Worm (Caenorhabditis elegans) whole organism, young adult: Measurements from ENCODE around the gene R08D7.7.
A peak's percentile ranks its signal among the peaks of the same experiment; 100 is the strongest.

Experiments
- B0261.1 ChIP-seq: sonication (generic microtip); optimal IDR thresholded peaks from 2 replicates; lab custom pipeline; 2016; ENCODE audit warnings: mild to moderate bottlenecking, missing genetic modification characterization, moderate library complexity, missing compliant biosample characterization
- C06A6.2 ChIP-seq: fragments of 200-800 bp; sonication (Bioruptor generic); conservative IDR thresholded peaks from 2 replicates; pipeline ENCODE4 v1.3.6; 2022; ENCODE audit warnings: missing genetic modification characterization, missing compliant biosample characterization
- D2030.7 ChIP-seq: fragments of 200-800 bp; sonication (Bioruptor generic); IDR thresholded peaks from 2 replicates; pipeline ENCODE4 v1.3.6; 2022; ENCODE audit warnings: missing genetic modification reagents, missing genetic modification characterization, missing compliant biosample characterization
- F22D6.2 ChIP-seq: sonication (generic microtip); optimal IDR thresholded peaks from 2 replicates; lab custom pipeline; 2016; ENCODE audit warnings: mild to moderate bottlenecking, missing genetic modification characterization, missing compliant biosample characterization
- K12H6.12 ChIP-seq: fragments of 200-800 bp; sonication (Bioruptor generic); optimal IDR thresholded peaks from 2 replicates; lab custom pipeline; 2018; ENCODE audit warnings: mild to moderate bottlenecking, missing genetic modification characterization, missing compliant biosample characterization
- T26A5.8 ChIP-seq: sonication (generic microtip); optimal IDR thresholded peaks from 2 replicates; lab custom pipeline; 2016; ENCODE audit warnings: missing genetic modification characterization, missing compliant biosample characterization
- Y56A3A.18 ChIP-seq: fragments of 200-800 bp; sonication (Bioruptor generic); IDR thresholded peaks from 2 replicates; pipeline ENCODE4 v1.3.6; 2022; ENCODE audit warnings: missing genetic modification reagents, missing genetic modification characterization, missing compliant biosample characterization
- akir-1 ChIP-seq: fragments of 200-800 bp; sonication (Bioruptor generic); optimal IDR thresholded peaks from 2 replicates; lab custom pipeline; 2018; ENCODE audit warnings: mild to moderate bottlenecking, missing genetic modification characterization, moderate library complexity, missing compliant biosample characterization
- attf-5 ChIP-seq: fragments of 200-800 bp; sonication (Bioruptor generic); optimal IDR thresholded peaks from 2 replicates; lab custom pipeline; 2018; ENCODE audit warnings: mild to moderate bottlenecking, missing genetic modification characterization, missing compliant biosample characterization
- bed-2 ChIP-seq: fragments of 200-800 bp; sonication (Bioruptor generic); IDR thresholded peaks from 2 replicates; pipeline ENCODE4 v1.3.6; 2022; ENCODE audit warnings: missing genetic modification reagents, missing genetic modification characterization, missing compliant biosample characterization
- ceh-27 ChIP-seq: fragments of 200-800 bp; sonication (Bioruptor generic); optimal IDR thresholded peaks from 2 replicates; lab custom pipeline; 2018; ENCODE audit warnings: mild to moderate bottlenecking, missing genetic modification characterization, moderate library complexity, missing compliant biosample characterization
- ceh-40 ChIP-seq: fragments of 200-800 bp; sonication (Bioruptor generic); IDR thresholded peaks from 2 replicates; pipeline ENCODE4 v1.3.6; 2022; ENCODE audit warnings: missing genetic modification characterization, missing compliant biosample characterization
- ceh-58 ChIP-seq: fragments of 200-800 bp; sonication (Bioruptor generic); IDR thresholded peaks from 2 replicates; pipeline ENCODE4 v1.3.6; 2022; ENCODE audit warnings: missing genetic modification characterization, missing compliant biosample characterization
- ceh-79 ChIP-seq: sonication (generic microtip); optimal IDR thresholded peaks from 2 replicates; lab custom pipeline; 2017; ENCODE audit warnings: mild to moderate bottlenecking, missing genetic modification characterization, missing compliant biosample characterization
- ceh-91 ChIP-seq: fragments of 200-800 bp; sonication (Bioruptor generic); IDR thresholded peaks from 2 replicates; pipeline ENCODE4 v1.3.6; 2022; ENCODE audit warnings: missing genetic modification reagents, missing genetic modification characterization, missing compliant biosample characterization
- chd-7 ChIP-seq: sonication (generic microtip); optimal IDR thresholded peaks from 2 replicates; lab custom pipeline; 2016; ENCODE audit warnings: mild to moderate bottlenecking, missing genetic modification characterization, moderate library complexity, missing compliant biosample characterization
- dpff-1 ChIP-seq: sonication (generic microtip); optimal IDR thresholded peaks from 2 replicates; lab custom pipeline; 2017; ENCODE audit warnings: mild to moderate bottlenecking, missing genetic modification characterization, missing compliant biosample characterization
- egl-44 ChIP-seq: fragments of 200-800 bp; sonication (Bioruptor generic); IDR thresholded peaks from 2 replicates; pipeline ENCODE4 v1.3.6; 2022; ENCODE audit warnings: missing genetic modification reagents, missing genetic modification characterization, missing compliant biosample characterization
- egrh-3 ChIP-seq: fragments of 200-800 bp; sonication (Bioruptor generic); IDR thresholded peaks from 2 replicates; pipeline ENCODE4 v1.3.6; 2022; ENCODE audit warnings: missing genetic modification reagents, missing genetic modification characterization, missing compliant biosample characterization
- ets-4 ChIP-seq: fragments of 200-800 bp; sonication (Bioruptor generic); optimal IDR thresholded peaks from 2 replicates; lab custom pipeline; 2018; ENCODE audit warnings: mild to moderate bottlenecking, missing genetic modification characterization, missing compliant biosample characterization
- fkh-3 ChIP-seq: sonication (generic microtip); optimal IDR thresholded peaks from 2 replicates; lab custom pipeline; 2016; ENCODE audit warnings: mild to moderate bottlenecking, missing genetic modification characterization, missing compliant biosample characterization
- gei-17 ChIP-seq: fragments of 200-800 bp; sonication (Bioruptor generic); optimal IDR thresholded peaks from 2 replicates; lab custom pipeline; 2018; ENCODE audit warnings: mild to moderate bottlenecking, missing genetic modification characterization, missing compliant biosample characterization
- hsf-1 ChIP-seq: fragments of 200-800 bp; sonication (Bioruptor generic); IDR thresholded peaks from 2 replicates; pipeline ENCODE4 v1.3.6; 2022; ENCODE audit warnings: missing genetic modification reagents, missing genetic modification characterization, missing compliant biosample characterization
- let-526 ChIP-seq: fragments of 200-800 bp; sonication (Bioruptor generic); IDR thresholded peaks from 2 replicates; pipeline ENCODE4 v1.3.6; 2022; ENCODE audit warnings: missing genetic modification reagents, missing genetic modification characterization, missing compliant biosample characterization
- let-607 ChIP-seq, 2 experiments: fragments of 200-800 bp in 1 of 2; sonication (Bioruptor generic) in 1 of 2; sonication (generic microtip) in 1 of 2; optimal IDR thresholded peaks; 2 replicates each; lab custom pipeline; 2016 to 2018; ENCODE audit warnings: mild to moderate bottlenecking in 2 of 2, missing compliant biosample characterization in 2 of 2, missing genetic modification characterization in 2 of 2, moderate library complexity in 2 of 2, missing genotype in 1 of 2
- lin-26 ChIP-seq: fragments of 200-800 bp; sonication (Bioruptor generic); IDR thresholded peaks from 2 replicates; pipeline ENCODE4 v1.3.6; 2022; ENCODE audit warnings: missing genetic modification reagents, missing genetic modification characterization, missing compliant biosample characterization
- lin-35 ChIP-seq, 3 experiments: fragments of 150-350 bp in 2 of 3; sonication (generic microtip) in 1 of 3; optimal IDR thresholded peaks; 2 replicates each; lab custom pipeline; 2014 to 2018; ENCODE audit warnings: missing biosample characterization in 3 of 3, missing genetic modification characterization in 3 of 3, missing genetic modification reagents in 3 of 3
- lin-40 ChIP-seq: sonication (generic microtip); optimal IDR thresholded peaks from 2 replicates; lab custom pipeline; 2016; ENCODE audit warnings: missing genetic modification characterization, mild to moderate bottlenecking, missing compliant biosample characterization, missing genotype, missing genetic modification reagents
- lin-54 ChIP-seq: fragments of 200-800 bp; sonication (Bioruptor generic); optimal IDR thresholded peaks from 2 replicates; lab custom pipeline; 2018; ENCODE audit warnings: mild to moderate bottlenecking, missing genetic modification characterization, missing compliant biosample characterization
- lsl-1 ChIP-seq: fragments of 200-800 bp; sonication (Bioruptor generic); optimal IDR thresholded peaks from 2 replicates; lab custom pipeline; 2018; ENCODE audit warnings: mild to moderate bottlenecking, missing genetic modification characterization, moderate library complexity, missing compliant biosample characterization
- madf-3 ChIP-seq: fragments of 200-800 bp; sonication (Bioruptor generic); IDR thresholded peaks from 2 replicates; pipeline ENCODE4 v1.3.6; 2022; ENCODE audit warnings: missing genetic modification reagents, missing genetic modification characterization, missing compliant biosample characterization
- madf-6 ChIP-seq: fragments of 200-800 bp; sonication (Bioruptor generic); IDR thresholded peaks from 2 replicates; pipeline ENCODE4 v1.3.6; 2022; ENCODE audit warnings: missing genetic modification reagents, missing genetic modification characterization, missing compliant biosample characterization
- madf-8 ChIP-seq: fragments of 200-800 bp; sonication (Bioruptor generic); conservative IDR thresholded peaks from 2 replicates; pipeline ENCODE4 v1.3.6; 2022; ENCODE audit warnings: missing genetic modification reagents, missing genetic modification characterization, missing compliant biosample characterization
- mel-28 ChIP-seq: sonication (generic microtip); optimal IDR thresholded peaks from 2 replicates; lab custom pipeline; 2016; ENCODE audit warnings: borderline replicate concordance, mild to moderate bottlenecking, missing genetic modification characterization, missing compliant biosample characterization
- nhr-27 ChIP-seq: fragments of 200-800 bp; sonication (Bioruptor generic); optimal IDR thresholded peaks from 2 replicates; lab custom pipeline; 2018; ENCODE audit warnings: mild to moderate bottlenecking, missing genetic modification characterization, moderate library complexity, missing compliant biosample characterization
- pbrm-1 ChIP-seq: fragments of 200-800 bp; sonication (Bioruptor generic); IDR thresholded peaks from 2 replicates; pipeline ENCODE4 v1.3.6; 2022; ENCODE audit warnings: missing genetic modification reagents, missing genetic modification characterization, missing compliant biosample characterization
- rpc-1 ChIP-seq, 2 experiments: fragments of 150-350 bp in 1 of 2; sonication (generic microtip) in 1 of 2; optimal IDR thresholded peaks; 2 replicates each; lab custom pipeline; 2014 to 2018; ENCODE audit warnings: missing biosample characterization in 1 of 2, missing genetic modification characterization in 1 of 2, missing genetic modification reagents in 1 of 2, missing genotype in 1 of 2
- sea-2 ChIP-seq: fragments of 200-800 bp; sonication (Bioruptor generic); IDR thresholded peaks from 2 replicates; pipeline ENCODE4 v1.3.6; 2022; ENCODE audit warnings: missing genetic modification characterization, missing compliant biosample characterization
- snpc-3.4 ChIP-seq: sonication (generic microtip); optimal IDR thresholded peaks from 2 replicates; lab custom pipeline; 2017; ENCODE audit warnings: missing genetic modification characterization, mild to moderate bottlenecking, missing compliant biosample characterization, antibody characterized with exemption, moderate library complexity, missing genotype, missing genetic modification reagents
- snpc-4 ChIP-seq, 5 experiments: fragments of 150-350 bp in 1 of 5; sonication (generic microtip) in 4 of 5; optimal IDR thresholded peaks; 2 replicates each; lab custom pipeline; 2014 to 2018; ENCODE audit warnings: missing genetic modification characterization in 5 of 5, missing biosample characterization in 3 of 5, antibody characterized with exemption in 2 of 5, mild to moderate bottlenecking in 2 of 5, missing compliant biosample characterization in 2 of 5, missing genotype in 2 of 5, moderate library complexity in 2 of 5, missing genetic modification reagents in 1 of 5
- tlf-1 ChIP-seq: fragments of 200-800 bp; sonication (Bioruptor generic); optimal IDR thresholded peaks from 2 replicates; lab custom pipeline; 2018; ENCODE audit warnings: mild to moderate bottlenecking, missing genetic modification characterization, missing compliant biosample characterization
- unc-62 ChIP-seq: fragments of 150-350 bp; optimal IDR thresholded peaks from 2 replicates; lab custom pipeline; 2014; ENCODE audit warnings: missing biosample characterization, missing genetic modification reagents, missing genetic modification characterization
- zfh-2 ChIP-seq: fragments of 200-800 bp; sonication (Bioruptor generic); conservative IDR thresholded peaks from 2 replicates; pipeline ENCODE4 v1.3.6; 2022; ENCODE audit warnings: missing genetic modification reagents, missing genetic modification characterization, missing compliant biosample characterization
- zim-3 ChIP-seq: sonication (generic microtip); optimal IDR thresholded peaks from 2 replicates; lab custom pipeline; 2017; ENCODE audit warnings: mild to moderate bottlenecking, missing genetic modification characterization, moderate library complexity, missing compliant biosample characterization
- ztf-22 ChIP-seq: fragments of 200-800 bp; sonication (Bioruptor generic); optimal IDR thresholded peaks from 2 replicates; lab custom pipeline; 2018; ENCODE audit warnings: mild to moderate bottlenecking, missing genetic modification characterization, moderate library complexity, missing compliant biosample characterization
- ztf-25 ChIP-seq: fragments of 200-800 bp; sonication (Bioruptor generic); IDR thresholded peaks from 2 replicates; pipeline ENCODE4 v1.3.6; 2022; ENCODE audit warnings: missing genetic modification reagents, missing genetic modification characterization, missing compliant biosample characterization
- ztf-3 ChIP-seq: fragments of 200-800 bp; sonication (Bioruptor generic); optimal IDR thresholded peaks from 2 replicates; lab custom pipeline; 2018; ENCODE audit warnings: mild to moderate bottlenecking, missing genetic modification characterization, missing compliant biosample characterization

The R08D7.7 gene

DNA sequence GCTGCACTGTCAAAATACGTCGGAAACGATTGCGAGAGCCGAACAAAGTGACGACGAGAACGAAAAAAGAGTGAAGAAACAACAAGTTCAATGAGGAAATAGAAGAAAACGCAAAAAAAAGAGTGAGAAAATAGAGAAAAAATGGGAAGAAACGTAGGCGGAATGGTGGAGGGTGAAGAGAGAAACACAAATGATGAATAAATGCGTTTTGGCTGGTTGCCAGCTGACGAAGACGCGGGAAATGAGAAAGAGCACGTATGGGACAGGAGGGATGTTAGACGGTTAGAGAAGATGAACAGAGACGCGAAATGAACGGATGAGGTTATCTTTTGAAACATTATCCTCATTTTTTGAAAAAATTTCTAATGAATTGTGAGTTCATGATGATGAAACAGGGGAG is 4.9 kb upstream of the R08D7.7 start (continued):
- TF ChIP-seq egl-44 (GFP tag; lab: Robert Waterston, UW) (no peak), madf-3 (GFP tag; lab: Robert Waterston, UW) (no peak), rpc-1 (optimal IDR thresholded peaks at IDR 0.05; lab: Kevin White, UChicago) (no peak), rpc-1 (tag; optimal IDR thresholded peaks at IDR 0.05; lab: Kevin White, UChicago) (no peak), ets-4 (GFP tag; lab: Kevin White, UChicago) (no peak), ceh-91 (GFP tag; lab: Robert Waterston, UW) (no peak), K12H6.12 (tag; lab: Kevin White, UChicago) (peak; percentile 70), F22D6.2 (tag; lab: Kevin White, UChicago) (no peak), tlf-1 (GFP tag; lab: Kevin White, UChicago) (no peak), zim-3 (tag; lab: Kevin White, UChicago) (no peak), ztf-25 (GFP tag; lab: Robert Waterston, UW) (no peak), lin-26 (GFP tag; lab: Robert Waterston, UW) (no peak), ceh-40 (GFP tag; lab: Robert Waterston, UW) (no peak), sea-2 (GFP tag; lab: Robert Waterston, UW) (no peak), ceh-58 (GFP tag; lab: Robert Waterston, UW) (no peak), dpff-1 (tag; lab: Kevin White, UChicago) (no peak), lin-40 (peak; percentile 13), snpc-3.4 (tag; lab: Kevin White, UChicago) (no peak), unc-62 (no peak), fkh-3 (tag; lab: Kevin White, UChicago) (no peak), lin-35 (GFP tag; optimal IDR thresholded peaks at IDR 0.05; lab: Kevin White, UChicago) (peak in 1 of 3 experiments; percentile 68), let-526 (GFP tag; lab: Robert Waterston, UW) (no peak), akir-1 (GFP tag; lab: Kevin White, UChicago) (no peak), D2030.7 (GFP tag; lab: Robert Waterston, UW) (no peak), gei-17 (no peak), ceh-27 (no peak), attf-5 (GFP tag; lab: Kevin White, UChicago) (peak; percentile 0), zfh-2 (GFP tag; lab: Robert Waterston, UW) (no peak), ceh-79 (tag; lab: Kevin White, UChicago) (no peak), nhr-27 (no peak), bed-2 (GFP tag; lab: Robert Waterston, UW) (no peak)

DNA sequence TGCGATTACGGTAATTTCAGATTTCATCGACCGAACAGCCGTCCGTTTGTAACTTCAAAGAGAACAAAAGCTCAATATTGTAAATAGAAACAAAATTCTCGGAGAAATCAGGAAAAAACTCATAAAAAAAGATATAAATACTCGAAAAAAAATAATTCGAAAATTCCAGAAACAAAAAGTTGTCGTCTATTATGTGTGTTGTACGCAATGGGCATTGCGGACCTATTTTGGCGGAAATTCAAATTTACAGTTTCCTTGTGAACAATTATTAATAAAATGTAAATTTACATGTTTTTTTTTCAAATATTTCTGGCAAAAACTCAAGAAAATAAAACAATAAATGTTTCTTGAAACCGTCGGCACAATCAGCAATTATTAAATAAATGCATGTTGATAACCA is 4.4 kb upstream of the R08D7.7 start:
- TF ChIP-seq lin-54 (GFP tag; lab: Kevin White, UChicago) (peak; percentile 89), Y56A3A.18 (no peak), snpc-3.4 (tag; lab: Kevin White, UChicago) (no peak), madf-6 (GFP tag; lab: Robert Waterston, UW) (0 out of 2 replicates have a peak, but pooled peaks have one; percentile 45), ztf-3 (GFP tag; lab: Kevin White, UChicago) (no peak), F22D6.2 (tag; lab: Kevin White, UChicago) (no peak), egl-44 (GFP tag; lab: Robert Waterston, UW) (no peak), ztf-22 (GFP tag; lab: Kevin White, UChicago) (no peak), T26A5.8 (tag; lab: Kevin White, UChicago) (no peak), madf-8 (GFP tag; lab: Robert Waterston, UW) (no peak), egrh-3 (GFP tag; lab: Robert Waterston, UW) (no peak), bed-2 (GFP tag; lab: Robert Waterston, UW) (no peak), B0261.1 (tag; lab: Kevin White, UChicago) (no peak), let-607 (tag; optimal IDR thresholded peaks at IDR 0.05; lab: Kevin White, UChicago) (no peak), sea-2 (GFP tag; lab: Robert Waterston, UW) (no peak), chd-7 (tag; lab: Kevin White, UChicago) (no peak), snpc-4 (GFP tag; optimal IDR thresholded peaks at IDR 0.05; lab: Kevin White, UChicago) (no peak), snpc-4 (tag; optimal IDR thresholded peaks at IDR 0.05; lab: Kevin White, UChicago) (no peak), hsf-1 (peak; percentile 92), C06A6.2 (no peak), lsl-1 (GFP tag; lab: Kevin White, UChicago) (peak; percentile 31), pbrm-1 (GFP tag; lab: Robert Waterston, UW) (no peak), mel-28 (no peak)
